Worm (Caenorhabditis elegans): Measurements from ENCODE around the gene bkip-1.
A peak's percentile ranks its signal among the peaks of the same experiment; 100 is the strongest.
"Not testable (repeated sequence)": the region's sequence is repeated elsewhere in the genome, so short reads cannot be mapped to it uniquely, and the experiment has no call there.

Gene bkip-1

ce11 chrII:14142098-14142554 is 41.1 kb downstream of the bkip-1 start, which contains the start of gene cacn-1 (continued):
- TF ChIP-seq pha-4 (GFP tag; IDR thresholded peaks at IDR 0.05), result peak; percentile 60; the same call in 1 of the 2 replicates
- TF ChIP-seq pha-4 (tag; optimal IDR thresholded peaks at IDR 0.05), result not testable (repeated sequence)
- peak; percentile 71; the same call in 1 of the 2 replicates for TF ChIP-seq egl-43 (GFP tag; IDR thresholded peaks at IDR 0.05)

DNA sequence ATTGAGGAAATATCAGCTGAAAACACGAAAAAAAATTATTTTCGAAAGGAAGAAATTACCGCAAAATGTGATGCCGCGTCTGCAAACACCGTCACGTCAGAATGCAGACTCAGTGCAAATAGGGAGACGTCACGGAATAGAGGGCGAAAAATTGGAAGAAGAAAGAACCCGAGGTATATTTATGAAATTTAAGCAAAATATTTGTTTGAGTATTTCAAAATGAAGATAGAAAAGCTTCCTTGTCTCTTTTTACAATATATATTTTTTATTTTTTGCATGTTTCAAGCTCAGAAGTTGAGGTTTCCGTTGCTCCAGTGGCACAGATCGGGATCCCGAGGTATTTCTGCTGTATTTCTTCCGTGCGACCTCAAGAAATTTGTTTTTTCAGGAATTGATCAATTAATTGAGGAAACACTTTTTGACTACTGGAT is 42.8 kb downstream of the bkip-1 start, which contains the start of gene W03H9.2:
Gene W03H9.2 (minus strand): TSS at position 32 of the 431 bp plus-strand sequence.
- no peak for TF ChIP-seq saeg-2 (GFP tag; IDR thresholded peaks at IDR 0.05)
- no peak for TF ChIP-seq mdl-1 (tag; optimal IDR thresholded peaks at IDR 0.05)
- TF ChIP-seq T26A8.4 (GFP tag; IDR thresholded peaks at IDR 0.05), result no peak
- peak; percentile 61 for TF ChIP-seq fkh-10 (GFP tag; optimal IDR thresholded peaks at IDR 0.05)
- peak; percentile 65 for TF ChIP-seq rbr-2 (tag; optimal IDR thresholded peaks at IDR 0.05)
- no peak for TF ChIP-seq unc-39 (tag; optimal IDR thresholded peaks at IDR 0.05)
- no peak for TF ChIP-seq mdt-29 (GFP tag; IDR thresholded peaks at IDR 0.05)
- TF ChIP-seq F37D6.2 (tag; optimal IDR thresholded peaks at IDR 0.05), result peak; percentile 59
- TF ChIP-seq Y105C5A.15 (GFP tag; IDR thresholded peaks at IDR 0.05), result no peak
- no peak for TF ChIP-seq cey-2 (tag; optimal IDR thresholded peaks at IDR 0.05; ENCODE audit: borderline replicate concordance, insufficient read depth)
- peak; percentile 57 for TF ChIP-seq dmd-6 (GFP tag; IDR thresholded peaks at IDR 0.05)
- TF ChIP-seq egl-43 (GFP tag; IDR thresholded peaks at IDR 0.05), result 0 out of 2 replicates have a peak, but pooled peaks have one; percentile 41
- no peak for TF ChIP-seq daf-16 (GFP tag; optimal IDR thresholded peaks at IDR 0.05)
- TF ChIP-seq daf-16 (tag; optimal IDR thresholded peaks at IDR 0.05), result peak; percentile 9
- TF ChIP-seq fos-1 (tag; optimal IDR thresholded peaks at IDR 0.05), result no peak
- TF ChIP-seq set-16 (GFP tag; IDR thresholded peaks at IDR 0.05), result no peak
- TF ChIP-seq mep-1 (tag; optimal IDR thresholded peaks at IDR 0.05), result no peak
- TF ChIP-seq hlh-30 (tag; optimal IDR thresholded peaks at IDR 0.05; ENCODE audit: insufficient read depth), result no peak
- TF ChIP-seq lim-7 (GFP tag; IDR thresholded peaks at IDR 0.05), result no peak
- no peak for TF ChIP-seq gei-8 (GFP tag; optimal IDR thresholded peaks at IDR 0.05)
- TF ChIP-seq nhr-28 (tag; optimal IDR thresholded peaks at IDR 0.05), result peak; percentile 15
- 0 out of 2 replicates have a peak, but pooled peaks have one; percentile 9 for TF ChIP-seq arid-1 (GFP tag; conservative IDR thresholded peaks at IDR 0.05)
- TF ChIP-seq vab-7 (GFP tag; IDR thresholded peaks at IDR 0.05), result peak; percentile 53; the same call in 1 of the 2 replicates
- TF ChIP-seq unc-62 (GFP tag; optimal IDR thresholded peaks at IDR 0.05 in 1 of 2), result no peak
- no peak for TF ChIP-seq unc-62 (tag; optimal IDR thresholded peaks at IDR 0.05)
- TF ChIP-seq nhr-10 (tag; optimal IDR thresholded peaks at IDR 0.05), result no peak
- TF ChIP-seq ceh-28 (tag; optimal IDR thresholded peaks at IDR 0.05), result no peak
- no peak for TF ChIP-seq php-3 (GFP tag; IDR thresholded peaks at IDR 0.05)
- peak; percentile 41 for TF ChIP-seq lir-3 (tag; optimal IDR thresholded peaks at IDR 0.05)
- TF ChIP-seq dve-1 (tag; optimal IDR thresholded peaks at IDR 0.05; ENCODE audit: insufficient read depth), result no peak
- TF ChIP-seq pha-4 (GFP tag; IDR thresholded peaks at IDR 0.05), result peak; percentile 58; the same call in 1 of the 2 replicates
- no peak for TF ChIP-seq pha-4 (tag; optimal IDR thresholded peaks at IDR 0.05)
- TF ChIP-seq lin-38 (GFP tag; IDR thresholded peaks at IDR 0.05), result peak; percentile 80
- TF ChIP-seq daf-8 (GFP tag; IDR thresholded peaks at IDR 0.05), result no peak
- TF ChIP-seq tra-1 (GFP tag; IDR thresholded peaks at IDR 0.05), result no peak
- peak; percentile 36 for TF ChIP-seq nhr-102 (tag; optimal IDR thresholded peaks at IDR 0.05)
- TF ChIP-seq nhr-76 (tag; optimal IDR thresholded peaks at IDR 0.05), result no peak
- TF ChIP-seq duxl-1 (tag; optimal IDR thresholded peaks at IDR 0.05; ENCODE audit: poor library complexity), result peak; percentile 25
- no peak for TF ChIP-seq ZK546.5 (tag; optimal IDR thresholded peaks at IDR 0.05)
- no peak for TF ChIP-seq T20F7.1 (GFP tag; optimal IDR thresholded peaks at IDR 0.05)
- TF ChIP-seq aly-2 (tag; optimal IDR thresholded peaks at IDR 0.05), result no peak
- no peak for TF ChIP-seq nhr-41 (GFP tag; IDR thresholded peaks at IDR 0.05)
- no peak for TF ChIP-seq lin-29 (GFP tag; IDR thresholded peaks at IDR 0.05)
- TF ChIP-seq lin-15B (tag; optimal IDR thresholded peaks at IDR 0.05), result no peak
- TF ChIP-seq nhr-42 (GFP tag; IDR thresholded peaks at IDR 0.05), result peak; percentile 45; the same call in 1 of the 2 replicates
- TF ChIP-seq zfp-2 (tag; optimal IDR thresholded peaks at IDR 0.05), result no peak
- no peak for TF ChIP-seq zfp-3 (GFP tag; conservative IDR thresholded peaks at IDR 0.05)
- TF ChIP-seq ztf-7 (tag; optimal IDR thresholded peaks at IDR 0.05), result no peak
- TF ChIP-seq lsy-2 (tag; optimal IDR thresholded peaks at IDR 0.05), result peak in 1 of 2 experiments; percentile 71

All from whole organism, L4 larva.